Worm (Caenorhabditis elegans) whole organism, midembryonic: ENCODE results near the gene Y22D7AL.7.

ENCODE experiments used
- T22C8.4 ChIP-seq: fragments of 200-800 bp; sonication (Bioruptor generic); IDR thresholded peaks from 2 replicates; pipeline ENCODE4 v1.3.6; 2022; ENCODE audit warnings: missing genetic modification characterization, missing compliant biosample characterization
- cog-1 ChIP-seq: sonication (generic microtip); optimal IDR thresholded peaks from 2 replicates; lab custom pipeline; 2016; ENCODE audit warnings: missing genetic modification characterization, missing compliant biosample characterization
- flt-1 ChIP-seq: fragments of 200-800 bp; sonication (Bioruptor generic); IDR thresholded peaks from 2 replicates; pipeline ENCODE4 v1.3.6; 2022; ENCODE audit warnings: missing genetic modification characterization, missing compliant biosample characterization
- klf-2 ChIP-seq: fragments of 200-800 bp; sonication (Bioruptor generic); conservative IDR thresholded peaks from 2 replicates; pipeline ENCODE4 v1.3.6; 2022; ENCODE audit warnings: missing genetic modification reagents, missing genetic modification characterization, missing compliant biosample characterization
- med-1 ChIP-seq: sonication (generic microtip); optimal IDR thresholded peaks from 2 replicates; lab custom pipeline; 2017; ENCODE audit warnings: missing genetic modification characterization, mild to moderate bottlenecking, missing compliant biosample characterization, antibody characterized with exemption, missing genetic modification reagents; ENCODE audit not compliant: insufficient read depth
- ref-1 ChIP-seq: fragments of 200-800 bp; sonication (Bioruptor generic); conservative IDR thresholded peaks from 2 replicates; pipeline ENCODE4 v1.3.6; 2022; ENCODE audit warnings: missing genetic modification reagents, missing genetic modification characterization, missing compliant biosample characterization
- tab-1 ChIP-seq: fragments of 200-800 bp; sonication (Bioruptor generic); IDR thresholded peaks from 2 replicates; pipeline ENCODE4 v1.3.6; 2022; ENCODE audit warnings: missing genetic modification characterization, missing compliant biosample characterization
- ztf-23 ChIP-seq: fragments of 200-800 bp; sonication (Bioruptor generic); IDR thresholded peaks from 2 replicates; pipeline ENCODE4 v1.3.6; 2022; ENCODE audit warnings: missing genetic modification reagents, missing genetic modification characterization, missing compliant biosample characterization
- ztf-29 ChIP-seq: fragments of 200-800 bp; sonication (Bioruptor generic); IDR thresholded peaks from 2 replicates; pipeline ENCODE4 v1.3.6; 2022; ENCODE audit warnings: missing genetic modification reagents, missing genetic modification characterization, missing compliant biosample characterization

Y22D7AL.7 gene

DNA sequence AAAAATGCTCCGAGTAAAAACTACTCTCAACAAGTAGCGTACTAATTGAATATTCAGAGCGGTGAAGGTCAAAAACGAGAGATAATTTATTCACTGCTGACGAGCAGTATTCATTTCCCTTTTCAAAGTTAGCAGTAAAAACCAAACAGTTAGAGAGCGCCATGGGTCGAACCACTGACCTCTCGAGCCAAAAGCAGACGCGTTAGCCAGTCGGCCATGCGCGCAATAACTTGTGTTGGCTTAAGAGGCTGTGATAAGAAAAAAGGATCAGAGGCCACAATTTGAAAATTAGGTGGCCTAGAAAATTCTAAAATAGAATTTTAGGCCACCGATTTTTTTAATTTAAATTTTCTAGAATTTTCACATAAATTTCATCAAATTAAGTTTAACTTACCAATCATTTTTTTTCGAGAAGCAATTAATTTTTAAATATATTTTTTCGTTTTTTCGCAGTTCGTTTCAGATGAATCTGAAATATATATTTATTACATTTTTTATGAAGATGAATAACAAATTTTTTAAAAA, 24.2 kb downstream of the Y22D7AL.7 start, which contains the start of gene sms-3:
TSS of gene sms-3 (minus strand) at position 475 of the 525 bp plus-strand sequence.
- TF ChIP-seq ztf-29 (no peak), ztf-23 (no peak), med-1 (GFP tag; lab: Kevin White, UChicago) (peak; percentile 32), flt-1 (GFP tag; lab: Robert Waterston, UW) (0 out of 2 replicates have a peak, but pooled peaks have one; percentile 15), tab-1 (peak; percentile 76), klf-2 (GFP tag; lab: Robert Waterston, UW) (no peak), T22C8.4 (GFP tag; lab: Robert Waterston, UW) (no peak), ref-1 (0 out of 2 replicates have a peak, but pooled peaks have one; percentile 40), cog-1 (tag; lab: Kevin White, UChicago) (no peak)

DNA sequence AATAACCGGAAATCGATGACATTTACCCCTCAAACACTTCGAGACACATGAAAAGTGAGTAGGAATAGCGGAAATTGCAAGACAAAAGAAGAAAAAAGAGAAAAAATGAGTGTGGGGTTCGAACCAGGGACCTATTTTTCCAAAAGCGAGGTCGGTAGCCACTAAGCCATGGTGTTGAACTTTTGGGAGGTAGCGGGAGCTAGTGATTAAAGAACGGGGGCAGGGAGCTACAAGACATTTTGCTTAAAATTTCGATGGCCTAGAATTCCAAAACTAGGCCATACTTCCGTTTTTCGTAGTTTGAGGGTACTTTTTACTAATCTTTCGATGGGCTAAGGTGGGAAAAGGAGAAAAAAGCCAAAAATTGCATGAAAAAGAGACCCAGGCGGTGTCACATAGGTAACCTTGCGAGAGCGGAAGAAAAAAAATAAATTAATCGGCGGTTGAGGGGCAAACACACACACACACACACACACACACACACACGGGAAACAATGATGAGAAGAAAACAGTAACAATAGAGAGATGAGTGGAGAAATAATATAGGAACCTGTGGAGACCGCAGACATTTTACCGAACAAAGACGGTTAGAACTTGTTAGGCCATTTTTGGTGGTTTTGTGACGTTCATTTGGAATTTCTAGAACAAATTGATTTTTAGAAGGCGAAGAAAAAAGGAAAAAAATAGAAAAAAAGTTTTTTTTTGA, 25.1 kb downstream of the Y22D7AL.7 start:
- TF ChIP-seq tab-1: peak; percentile 86; the same call in 1 of the 2 replicates
- TF ChIP-seq T22C8.4 (GFP tag; lab: Robert Waterston, UW): no peak; the same call in 1 of the 2 replicates
- no peak for TF ChIP-seq cog-1 (tag; lab: Kevin White, UChicago)
- TF ChIP-seq klf-2 (GFP tag; lab: Robert Waterston, UW): peak; percentile 81
- TF ChIP-seq ztf-29: 0 out of 2 replicates have a peak, but pooled peaks have one; percentile 44
- TF ChIP-seq med-1 (GFP tag; lab: Kevin White, UChicago): no peak
- TF ChIP-seq ztf-23: peak; percentile 84
- TF ChIP-seq ref-1: peak; percentile 63
- TF ChIP-seq flt-1 (GFP tag; lab: Robert Waterston, UW): peak; percentile 87

DNA sequence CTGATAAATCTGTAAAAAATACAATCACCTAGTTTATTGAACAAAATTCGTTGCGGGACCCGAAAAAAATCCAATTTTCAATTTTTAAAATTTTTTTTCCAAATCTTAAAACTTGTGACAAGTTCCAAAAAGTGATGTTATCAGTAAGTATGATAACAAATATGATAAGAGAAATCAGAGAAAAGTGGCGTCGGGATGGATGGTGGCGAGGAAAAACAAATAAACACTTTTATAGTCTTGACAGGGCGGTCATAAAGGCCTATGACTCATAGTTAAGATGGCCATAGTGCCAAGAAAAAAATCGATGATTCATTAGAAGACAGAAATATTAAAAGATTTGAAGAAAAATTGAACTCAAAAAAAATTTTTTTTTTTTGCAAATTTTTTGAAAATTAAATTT, 26.1 kb downstream of the Y22D7AL.7 start:
- TF ChIP-seq ztf-23 (no peak), ref-1 (no peak)

DNA sequence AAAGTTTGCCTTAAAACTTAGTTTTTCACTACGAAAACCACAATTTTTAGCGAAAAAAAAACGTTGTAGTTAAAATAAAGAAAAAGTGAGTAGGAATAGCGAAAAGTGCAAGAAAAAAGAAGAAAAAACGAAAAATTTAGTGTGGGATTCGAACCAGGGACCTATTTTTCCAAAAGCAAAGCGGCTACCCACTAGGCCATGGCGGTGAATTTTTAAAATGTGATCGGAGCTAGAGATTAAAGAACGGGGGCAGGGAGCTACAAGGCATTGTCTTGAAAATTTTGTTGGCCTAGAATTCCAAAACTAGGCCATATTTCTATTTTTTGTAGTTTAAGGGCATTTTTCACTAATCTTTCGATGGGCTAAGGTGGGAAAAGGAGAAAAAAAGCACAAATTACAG, 27.2 kb downstream of the Y22D7AL.7 start:
- TF ChIP-seq klf-2 (GFP tag; lab: Robert Waterston, UW): no peak
- TF ChIP-seq ztf-23: no peak
- TF ChIP-seq tab-1: peak; percentile 28; the same call in 1 of the 2 replicates
- TF ChIP-seq med-1 (GFP tag; lab: Kevin White, UChicago): no peak
- no peak for TF ChIP-seq ref-1

DNA sequence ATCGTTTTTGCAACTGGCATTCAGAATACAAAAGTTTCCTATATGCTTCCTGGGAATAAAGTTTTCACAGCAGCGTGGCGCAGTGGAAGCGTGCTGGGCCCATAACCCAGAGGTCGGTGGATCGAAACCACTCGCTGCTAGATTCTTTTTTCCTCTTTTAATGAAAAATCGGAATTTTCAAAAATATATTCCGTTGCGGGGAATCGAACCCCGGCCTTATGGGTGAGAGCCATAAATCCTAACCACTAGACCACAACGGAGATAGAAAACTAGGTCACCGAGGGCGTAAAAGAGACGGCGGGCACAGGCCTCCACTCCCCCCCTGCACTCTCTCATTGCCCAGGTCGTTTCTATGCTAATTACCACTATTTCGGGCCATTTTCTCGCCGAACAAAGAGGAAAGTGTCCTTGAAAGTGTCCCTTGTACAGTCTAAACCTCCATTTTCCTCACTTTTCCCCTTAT, 28.0 kb downstream of the Y22D7AL.7 start, which contains the start of gene Y22D7AL.6:
TSS of gene Y22D7AL.6 (plus strand) at position 413 of the 463 bp plus-strand sequence.
- peak; percentile 85 for TF ChIP-seq ztf-23
- TF ChIP-seq tab-1: peak; percentile 91
- TF ChIP-seq klf-2 (GFP tag; lab: Robert Waterston, UW): peak; percentile 89
- TF ChIP-seq cog-1 (tag; lab: Kevin White, UChicago): peak; percentile 42
- peak; percentile 39 for TF ChIP-seq med-1 (GFP tag; lab: Kevin White, UChicago)
- peak; percentile 92 for TF ChIP-seq flt-1 (GFP tag; lab: Robert Waterston, UW)
- peak; percentile 77 for TF ChIP-seq T22C8.4 (GFP tag; lab: Robert Waterston, UW)
- peak; percentile 76 for TF ChIP-seq ref-1
- peak; percentile 83 for TF ChIP-seq ztf-29

DNA sequence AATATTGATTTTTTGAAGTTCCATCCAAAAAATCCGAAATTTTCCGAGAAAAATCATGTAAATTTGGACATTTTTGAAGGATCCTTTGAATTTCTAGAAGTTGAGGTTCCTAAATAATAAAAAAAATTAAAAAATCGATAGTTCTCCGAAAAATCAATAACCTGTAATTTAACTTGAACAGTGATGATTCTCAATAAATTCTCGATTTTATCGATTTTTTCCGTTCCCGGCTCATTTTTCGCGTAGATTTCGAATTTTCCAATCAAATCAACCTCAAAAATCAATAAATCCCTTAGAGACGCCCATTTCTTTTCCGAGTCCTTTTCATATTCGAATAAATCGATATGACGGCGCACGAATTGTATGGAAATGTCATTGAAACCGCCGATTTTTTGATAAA, 31.1 kb downstream of the Y22D7AL.7 start:
- TF ChIP-seq ztf-29: no peak
- TF ChIP-seq tab-1: no peak

DNA sequence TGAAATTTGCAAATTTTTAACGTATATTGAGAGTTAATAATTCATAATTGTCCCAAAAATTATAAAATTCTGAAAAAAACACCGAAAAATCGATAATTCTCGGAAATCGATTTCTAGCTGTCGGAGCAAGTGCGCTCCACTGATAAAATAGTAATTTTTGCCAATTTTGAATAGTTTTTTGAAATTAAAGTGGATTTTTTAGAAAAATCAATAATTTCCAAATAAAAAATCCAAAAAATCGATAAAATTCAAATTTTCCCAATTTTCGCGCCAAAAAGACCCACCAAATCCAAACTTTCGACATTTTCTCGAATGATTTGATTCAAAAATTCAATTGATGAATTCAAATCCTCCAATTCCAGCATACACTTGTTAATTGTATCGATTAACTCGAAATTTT, 34.4 kb downstream of the Y22D7AL.7 start:
- TF ChIP-seq flt-1 (GFP tag; lab: Robert Waterston, UW): no peak
- TF ChIP-seq ref-1: no peak
- no peak for TF ChIP-seq ztf-29
- no peak for TF ChIP-seq tab-1
- no peak for TF ChIP-seq klf-2 (GFP tag; lab: Robert Waterston, UW)
- TF ChIP-seq ztf-23: no peak
- no peak for TF ChIP-seq med-1 (GFP tag; lab: Kevin White, UChicago)
- peak; percentile 59 for TF ChIP-seq T22C8.4 (GFP tag; lab: Robert Waterston, UW)

DNA sequence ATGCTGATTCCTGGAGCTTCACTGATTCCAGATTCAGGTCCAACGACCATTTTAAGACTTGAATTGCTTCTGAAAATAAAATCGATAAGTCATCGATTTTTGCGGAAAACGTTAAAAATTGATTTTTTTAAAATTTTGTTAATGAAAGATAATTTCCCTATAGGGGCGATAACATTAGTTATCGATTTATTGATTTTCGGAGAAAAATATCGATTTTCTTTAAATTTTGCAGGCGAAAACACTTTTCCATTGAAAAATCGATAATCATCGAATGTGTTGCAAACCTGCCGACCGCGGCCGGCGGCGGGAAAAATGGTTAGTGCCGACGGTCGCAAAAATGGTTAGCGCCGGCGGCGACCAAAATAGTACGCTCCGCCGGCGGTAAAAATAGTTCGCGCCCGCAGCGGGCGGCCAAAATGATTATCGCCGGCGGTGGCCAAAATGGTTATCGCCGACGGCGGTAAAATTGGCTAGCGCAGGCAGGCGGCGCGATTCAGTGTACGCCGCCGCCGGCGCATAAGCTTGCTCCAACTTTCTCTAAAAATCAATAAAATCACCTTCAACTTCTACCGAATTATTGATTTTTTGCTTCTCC, 36.5 kb downstream of the Y22D7AL.7 start:
- TF ChIP-seq med-1 (GFP tag; lab: Kevin White, UChicago): no peak
- TF ChIP-seq T22C8.4 (GFP tag; lab: Robert Waterston, UW): peak; percentile 63; the same call in 1 of the 2 replicates

DNA sequence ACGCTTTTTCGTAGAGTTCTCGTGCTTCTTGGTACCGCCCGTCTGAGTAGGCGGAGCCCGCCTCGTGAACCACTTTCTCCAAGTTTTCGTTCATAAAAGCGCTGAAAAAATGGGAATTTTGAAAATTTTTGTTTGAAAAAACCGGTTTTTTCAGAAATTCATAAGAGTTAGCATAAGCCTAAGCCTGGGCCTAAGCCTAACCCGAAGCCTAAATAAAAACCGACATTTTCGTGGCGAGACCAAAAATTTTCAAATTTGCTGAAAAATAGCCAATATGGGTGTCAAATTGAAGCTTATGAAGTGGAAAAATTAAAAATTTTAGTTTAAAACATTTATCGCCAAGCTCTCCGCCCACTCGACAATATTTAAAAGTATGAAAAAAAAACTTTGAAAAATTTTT, 37.4 kb downstream of the Y22D7AL.7 start, which contains the start of gene Y22D7AL.9:
TSS of gene Y22D7AL.9 (minus strand) at position 101 of the 400 bp plus-strand sequence.
- no peak for TF ChIP-seq klf-2 (GFP tag; lab: Robert Waterston, UW)
- no peak for TF ChIP-seq ztf-23
- TF ChIP-seq cog-1 (tag; lab: Kevin White, UChicago): no peak
- no peak for TF ChIP-seq ztf-29
- TF ChIP-seq med-1 (GFP tag; lab: Kevin White, UChicago): no peak
- TF ChIP-seq ref-1: no peak
- TF ChIP-seq tab-1: no peak
- no peak for TF ChIP-seq T22C8.4 (GFP tag; lab: Robert Waterston, UW)
- no peak for TF ChIP-seq flt-1 (GFP tag; lab: Robert Waterston, UW)

DNA sequence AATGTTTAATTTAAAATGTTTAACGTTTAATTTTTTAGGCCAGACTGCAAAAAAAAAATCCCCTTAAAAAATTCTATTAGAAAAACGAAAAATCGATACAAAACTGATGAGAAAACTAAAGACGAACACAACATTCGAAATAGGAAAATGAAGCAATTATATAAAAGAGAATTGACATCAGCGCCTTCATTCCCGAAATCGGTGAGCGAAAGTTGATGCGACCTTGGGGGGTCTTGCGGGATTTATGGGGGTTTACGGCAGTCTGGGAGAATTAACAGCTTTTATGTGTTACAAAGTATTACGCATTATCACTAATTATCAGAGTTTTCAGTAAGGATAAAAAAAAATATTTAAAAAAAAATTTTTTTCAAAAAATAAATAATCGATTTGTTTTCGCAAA, 37.9 kb downstream of the Y22D7AL.7 start:
- TF ChIP-seq T22C8.4 (GFP tag; lab: Robert Waterston, UW): no peak
- no peak for TF ChIP-seq ztf-23
- TF ChIP-seq klf-2 (GFP tag; lab: Robert Waterston, UW): no peak
- TF ChIP-seq ztf-29: no peak
- no peak for TF ChIP-seq tab-1
- TF ChIP-seq med-1 (GFP tag; lab: Kevin White, UChicago): no peak
- TF ChIP-seq ref-1: no peak
- no peak for TF ChIP-seq cog-1 (tag; lab: Kevin White, UChicago)
- TF ChIP-seq flt-1 (GFP tag; lab: Robert Waterston, UW): no peak
